Worm (Caenorhabditis elegans) whole organism, L2 larva: Measurements from ENCODE around the gene lin-36.

Experiments
- Y55F3AM.14 ChIP-seq: fragments of 200-800 bp; sonication (Bioruptor generic); optimal IDR thresholded peaks from 2 replicates; lab custom pipeline; 2018; ENCODE audit warnings: mild to moderate bottlenecking, missing genetic modification characterization, missing compliant biosample characterization
- blmp-1 ChIP-seq: sonication (generic microtip); optimal IDR thresholded peaks from 2 replicates; lab custom pipeline; 2017; ENCODE audit warnings: missing genetic modification characterization, mild to moderate bottlenecking, missing compliant biosample characterization, antibody characterized with exemption, moderate library complexity; ENCODE audit not compliant: insufficient read depth
- ceh-82 ChIP-seq: fragments of 150-350 bp; optimal IDR thresholded peaks from 2 replicates; lab custom pipeline; 2014; ENCODE audit warnings: missing biosample characterization, missing genetic modification characterization
- egl-27 ChIP-seq: sonication (generic microtip); optimal IDR thresholded peaks from 3 replicates; lab custom pipeline; 2017; ENCODE audit warnings: missing biosample characterization, missing genetic modification reagents, missing genetic modification characterization
- nhr-237 ChIP-seq: fragments of 150-350 bp; optimal IDR thresholded peaks from 2 replicates; lab custom pipeline; 2014; ENCODE audit warnings: missing biosample characterization, missing genetic modification characterization
- skn-1 ChIP-seq: sonication (generic microtip); optimal IDR thresholded peaks from 2 replicates; lab custom pipeline; 2017; ENCODE audit warnings: missing biosample characterization, missing genetic modification characterization

DNA sequence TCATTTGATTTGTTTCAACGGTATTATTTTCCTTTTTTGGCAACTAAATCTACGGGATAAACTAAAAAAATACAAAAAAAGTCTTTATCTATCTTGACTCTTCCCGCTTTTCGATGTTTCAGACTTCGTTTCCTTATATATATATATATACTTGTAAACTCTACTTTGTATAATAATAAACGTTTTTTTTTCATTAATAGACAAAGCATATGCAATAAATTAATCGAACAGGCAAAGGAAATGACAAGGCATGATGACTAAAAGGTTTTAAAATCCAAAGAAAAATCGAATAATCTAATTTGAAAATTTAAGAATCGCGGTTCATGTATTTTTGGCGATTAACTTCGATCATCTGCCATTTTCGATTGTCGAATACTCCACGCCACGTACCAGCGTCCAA lies 7.1 kb downstream of the lin-36 start:
- TF ChIP-seq skn-1 (tag; lab: Kevin White, UChicago) (no peak), nhr-237 (tag; lab: Kevin White, UChicago) (no peak), blmp-1 (no peak), Y55F3AM.14 (GFP tag; lab: Kevin White, UChicago) (no peak), ceh-82 (tag; lab: Kevin White, UChicago) (no peak), egl-27 (tag; lab: Kevin White, UChicago) (no peak)
